Worm (Caenorhabditis elegans) whole organism, midembryonic: ENCODE data around the gene Y116F11B.2.

ENCODE experiments used
- cog-1 ChIP-seq: sonication (generic microtip); optimal IDR thresholded peaks from 2 replicates; lab custom pipeline; 2016; ENCODE audit warnings: missing genetic modification characterization, missing compliant biosample characterization
- med-1 ChIP-seq: sonication (generic microtip); optimal IDR thresholded peaks from 2 replicates; lab custom pipeline; 2017; ENCODE audit warnings: missing genetic modification characterization, mild to moderate bottlenecking, missing compliant biosample characterization, antibody characterized with exemption, missing genetic modification reagents; ENCODE audit not compliant: insufficient read depth
- ztf-29 ChIP-seq: fragments of 200-800 bp; sonication (Bioruptor generic); IDR thresholded peaks from 2 replicates; pipeline ENCODE4 v1.3.6; 2022; ENCODE audit warnings: missing genetic modification reagents, missing genetic modification characterization, missing compliant biosample characterization

DNA sequence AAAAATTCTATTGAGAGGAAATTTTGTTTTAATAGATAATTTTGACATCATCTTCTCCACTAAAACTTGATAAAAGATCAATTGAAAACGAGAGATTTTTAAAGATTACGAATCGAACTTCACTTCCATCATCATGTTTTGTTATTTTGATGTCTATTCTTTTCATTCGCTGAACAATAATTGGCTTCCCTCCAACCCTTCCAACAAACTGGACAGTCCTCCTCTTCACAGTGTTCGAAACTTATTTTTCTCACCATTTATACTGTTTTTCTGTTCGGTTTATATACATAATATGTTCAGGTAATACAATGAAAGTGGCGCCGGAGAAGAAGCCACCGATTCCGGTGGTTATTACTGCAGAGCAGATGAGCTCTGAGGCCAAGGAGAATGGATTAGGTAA, 40.2 kb downstream of the Y116F11B.2 start, which contains the start of gene M162.5:
- no peak for TF ChIP-seq ztf-29 (GFP tag; lab: Robert Waterston, UW)
- no peak for TF ChIP-seq cog-1 (tag; lab: Kevin White, UChicago)
- TF ChIP-seq med-1 (GFP tag; lab: Kevin White, UChicago): no peak
